Worm (Caenorhabditis elegans): ENCODE measurements around the gene F57B1.5.

DNA sequence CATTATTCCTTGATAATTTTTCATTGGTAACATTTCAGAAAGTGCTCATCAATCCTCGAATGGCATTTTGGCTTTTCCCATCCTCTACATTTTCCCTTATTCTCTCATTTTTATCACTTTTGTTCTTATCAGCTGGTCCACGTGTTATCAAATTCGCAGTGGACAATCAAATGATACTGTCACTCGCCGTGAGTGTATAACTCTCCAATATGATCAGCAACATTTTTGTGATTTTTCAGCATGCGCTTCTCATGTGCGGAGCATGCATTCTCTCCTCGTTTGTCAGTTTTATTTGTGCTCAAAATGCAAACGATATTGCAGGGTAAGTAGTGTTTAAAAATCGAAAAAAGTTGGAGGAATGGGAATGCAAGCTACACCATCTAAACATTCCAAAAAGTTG lies 5.1 kb downstream of the F57B1.5 start:
- TF ChIP-seq ztf-11 (tag; optimal IDR thresholded peaks at IDR 0.05) (no peak), nhr-237 (tag; optimal IDR thresholded peaks at IDR 0.05) (no peak), mep-1 (tag; optimal IDR thresholded peaks at IDR 0.05) (no peak), lsy-2 (tag; optimal IDR thresholded peaks at IDR 0.05) (no peak), nhr-12 (tag; optimal IDR thresholded peaks at IDR 0.05) (no peak), ces-1 (GFP tag; optimal IDR thresholded peaks at IDR 0.05) (no peak), nhr-28 (tag; optimal IDR thresholded peaks at IDR 0.05) (no peak), nhr-76 (tag; optimal IDR thresholded peaks at IDR 0.05) (no peak), pha-4 (tag; optimal IDR thresholded peaks at IDR 0.05) (no peak), elt-3 (tag; optimal IDR thresholded peaks at IDR 0.05) (no peak), lin-13 (tag; optimal IDR thresholded peaks at IDR 0.05) (no peak), hlh-1 (tag; optimal IDR thresholded peaks at IDR 0.05) (no peak), unc-39 (tag; optimal IDR thresholded peaks at IDR 0.05) (no peak)

Data from whole organism, mixed stage, embryonic.